Fruit fly (Drosophila melanogaster) whole organism, pupa: Measurements from ENCODE around the gene NimB4.

Experiments used
- CG10348 ChIP-seq: fragments of 200-800 bp; sonication (Bioruptor generic); IDR thresholded peaks from 2 replicates; pipeline ENCODE4 v1.3.6; 2022; ENCODE audit warnings: missing biosample characterization, missing genetic modification characterization
- CG13204 ChIP-seq: fragments of 200-800 bp; sonication (Bioruptor generic); optimal IDR thresholded peaks from 2 replicates; lab custom pipeline; 2018; ENCODE audit warnings: missing biosample characterization, mild to moderate bottlenecking, missing genetic modification characterization, moderate library complexity
- EcR ChIP-seq: fragments of 200-800 bp; sonication (Bioruptor generic); optimal IDR thresholded peaks from 3 replicates; lab custom pipeline; 2019; ENCODE audit warnings: missing biosample characterization, missing genetic modification characterization, mild to moderate bottlenecking, moderate library complexity, missing genetic modification reagents
- Pif1A ChIP-seq: fragments of 200-800 bp; sonication (Bioruptor generic); optimal IDR thresholded peaks from 3 replicates; lab custom pipeline; 2016; ENCODE audit warnings: missing biosample characterization, missing genetic modification characterization
- Snoo ChIP-seq: fragments of 200-800 bp; sonication (Bioruptor generic); optimal IDR thresholded peaks from 3 replicates; lab custom pipeline; 2017; ENCODE audit warnings: missing biosample characterization, mild to moderate bottlenecking, missing genetic modification characterization, inconsistent platforms
- fd96Ca ChIP-seq: fragments of 200-800 bp; sonication (Bioruptor generic); IDR thresholded peaks from 3 replicates; pipeline ENCODE4 v1.3.6; 2022; ENCODE audit warnings: missing biosample characterization, missing genetic modification characterization

dm6 chr2L:13928461-13928860, 41.3 kb downstream of the NimB4 start:
- TF ChIP-seq fd96Ca (GFP tag; lab: Robert Waterston, UW) (no peak), CG13204 (GFP tag; lab: Kevin White, UChicago) (no peak), Pif1A (no peak), Snoo (no peak), CG10348 (GFP tag; lab: Robert Waterston, UW) (no peak), EcR (GFP tag; lab: Kevin White, UChicago) (no peak)
